Worm (Caenorhabditis elegans): ENCODE measurements around the gene idpc-3.

- TF ChIP-seq med-1 (GFP tag; optimal IDR thresholded peaks at IDR 0.05; ENCODE audit: insufficient read depth) (no peak), klf-2 (GFP tag; conservative IDR thresholded peaks at IDR 0.05) (no peak), T22C8.4 (GFP tag; IDR thresholded peaks at IDR 0.05) (no peak)
Measured at ce11 chrV:9583323-9583644, 45.7 kb downstream of the idpc-3 start, which contains the start of gene K09G1.1.

All from whole organism, midembryonic.